Worm (Caenorhabditis elegans) whole organism, L1 larva: ENCODE results near the gene kdp-1.

Experiments
- C34B4.2 ChIP-seq: sonication (generic microtip); optimal IDR thresholded peaks from 2 replicates; lab custom pipeline; 2017; ENCODE audit warnings: mild to moderate bottlenecking, missing genetic modification characterization, missing compliant biosample characterization
- ama-1 ChIP-seq: fragments of 150-350 bp; optimal IDR thresholded peaks from 2 replicates; lab custom pipeline; 2014
- ceh-82 ChIP-seq, 3 experiments: fragments of 150-350 bp in 1 of 3; sonication (generic microtip) in 2 of 3; optimal IDR thresholded peaks; 2 replicates each; lab custom pipeline; 2014 to 2017; ENCODE audit warnings: missing biosample characterization in 3 of 3, missing genetic modification characterization in 3 of 3
- ceh-88 ChIP-seq: fragments of 200-800 bp; sonication (Bioruptor generic); IDR thresholded peaks from 2 replicates; pipeline ENCODE4 v1.3.6; 2022; ENCODE audit warnings: missing genetic modification characterization, missing compliant biosample characterization
- dpl-1 ChIP-seq, 3 experiments: fragments of 150-350 bp in 2 of 3; sonication (generic microtip) in 1 of 3; optimal IDR thresholded peaks; 2 replicates each; lab custom pipeline; 2014 to 2017; ENCODE audit warnings: missing biosample characterization in 3 of 3, missing genetic modification characterization in 3 of 3, missing genetic modification reagents in 3 of 3
- dsc-1 ChIP-seq: sonication (generic microtip); optimal IDR thresholded peaks from 2 replicates; lab custom pipeline; 2016; ENCODE audit warnings: mild to moderate bottlenecking, missing genetic modification characterization, missing compliant biosample characterization
- efl-1 ChIP-seq, 4 experiments: fragments of 150-350 bp; optimal IDR thresholded peaks in 3 of 4; peaks in 1 of 4; 1 replicate in 1 of 4; 2 replicates in 3 of 4; lab custom pipeline; 2014; ENCODE audit warnings: missing biosample characterization in 2 of 4, missing genetic modification characterization in 2 of 4, missing genetic modification reagents in 2 of 4
- efl-3 ChIP-seq: fragments of 200-800 bp; sonication (Bioruptor generic); optimal IDR thresholded peaks from 2 replicates; lab custom pipeline; 2018; ENCODE audit warnings: mild to moderate bottlenecking, missing genetic modification characterization, missing compliant biosample characterization
- egl-13 ChIP-seq: sonication (generic microtip); optimal IDR thresholded peaks from 2 replicates; lab custom pipeline; 2016; ENCODE audit warnings: missing genotype, missing genetic modification reagents, missing genetic modification characterization, missing compliant biosample characterization
- egl-27 ChIP-seq, 2 experiments: fragments of 150-350 bp in 1 of 2; sonication (generic microtip); optimal IDR thresholded peaks; 3 replicates each; lab custom pipeline; 2017 to 2018; ENCODE audit warnings: missing biosample characterization in 2 of 2, missing genetic modification characterization in 2 of 2, missing genetic modification reagents in 2 of 2
- elt-2 ChIP-seq: sonication (generic microtip); optimal IDR thresholded peaks from 2 replicates; lab custom pipeline; 2016; ENCODE audit warnings: missing genetic modification characterization, mild to moderate bottlenecking, inconsistent platforms, missing compliant biosample characterization, missing genetic modification reagents
- ets-5 ChIP-seq: fragments of 200-800 bp; sonication (Bioruptor generic); IDR thresholded peaks from 2 replicates; pipeline ENCODE4 v1.3.6; 2022; ENCODE audit warnings: missing genetic modification characterization, missing compliant biosample characterization
- fkh-4 ChIP-seq: sonication (generic microtip); optimal IDR thresholded peaks from 2 replicates; lab custom pipeline; 2016; ENCODE audit warnings: missing compliant biosample characterization, missing genetic modification characterization, borderline replicate concordance
- fkh-8 ChIP-seq: sonication (generic microtip); optimal IDR thresholded peaks from 2 replicates; lab custom pipeline; 2016; ENCODE audit warnings: mild to moderate bottlenecking, missing genetic modification characterization, missing compliant biosample characterization
- hlh-17 ChIP-seq: fragments of 200-800 bp; sonication (Bioruptor generic); optimal IDR thresholded peaks from 2 replicates; lab custom pipeline; 2018; ENCODE audit warnings: missing genetic modification characterization, mild to moderate bottlenecking, missing compliant biosample characterization, moderate library complexity, borderline replicate concordance
- hlh-4 ChIP-seq: sonication (generic microtip); optimal IDR thresholded peaks from 2 replicates; lab custom pipeline; 2016; ENCODE audit warnings: mild to moderate bottlenecking, missing genetic modification characterization, missing compliant biosample characterization
- irx-1 ChIP-seq: sonication (generic microtip); optimal IDR thresholded peaks from 2 replicates; lab custom pipeline; 2016; ENCODE audit warnings: missing genetic modification characterization, missing compliant biosample characterization
- isw-1 ChIP-seq: fragments of 200-800 bp; sonication (Bioruptor generic); IDR thresholded peaks from 2 replicates; pipeline ENCODE4 v1.3.6; 2022; ENCODE audit warnings: missing genetic modification characterization, missing compliant biosample characterization
- jun-1 ChIP-seq: fragments of 150-350 bp; optimal IDR thresholded peaks from 2 replicates; lab custom pipeline; 2014; ENCODE audit warnings: missing biosample characterization, missing genetic modification reagents, missing genetic modification characterization
- lin-14 ChIP-seq: fragments of 200-800 bp; sonication (Bioruptor generic); optimal IDR thresholded peaks from 2 replicates; lab custom pipeline; 2018; ENCODE audit warnings: mild to moderate bottlenecking, missing genetic modification characterization, moderate library complexity, missing compliant biosample characterization
- lin-35 ChIP-seq, 2 experiments: fragments of 150-350 bp; optimal IDR thresholded peaks; 2 replicates each; lab custom pipeline; 2014; ENCODE audit warnings: missing biosample characterization in 2 of 2, missing genetic modification characterization in 2 of 2, missing genetic modification reagents in 2 of 2
- lsy-2 ChIP-seq, 2 experiments: fragments of 150-350 bp; optimal IDR thresholded peaks; 2 replicates each; lab custom pipeline; 2014; ENCODE audit warnings: missing biosample characterization in 2 of 2, missing genetic modification characterization in 2 of 2
- mab-9 ChIP-seq: fragments of 200-800 bp; sonication (Bioruptor generic); IDR thresholded peaks from 2 replicates; pipeline ENCODE4 v1.3.6; 2022; ENCODE audit warnings: missing genetic modification reagents, missing genetic modification characterization, missing compliant biosample characterization
- mdl-1 ChIP-seq, 2 experiments: fragments of 150-350 bp; optimal IDR thresholded peaks; 2 replicates each; lab custom pipeline; 2014 to 2017; ENCODE audit warnings: missing biosample characterization in 2 of 2, missing genetic modification characterization in 2 of 2, inconsistent platforms in 1 of 2
- mef-2 ChIP-seq: fragments of 150-350 bp; optimal IDR thresholded peaks from 2 replicates; lab custom pipeline; 2014; ENCODE audit warnings: missing biosample characterization, missing genetic modification characterization
- mep-1 ChIP-seq: fragments of 150-350 bp; optimal IDR thresholded peaks from 2 replicates; lab custom pipeline; 2014; ENCODE audit warnings: missing biosample characterization, missing genetic modification characterization
- nhr-71 ChIP-seq: sonication (generic microtip); optimal IDR thresholded peaks from 2 replicates; lab custom pipeline; 2016; ENCODE audit warnings: mild to moderate bottlenecking, missing genetic modification characterization, moderate library complexity, missing compliant biosample characterization
- nhr-84 ChIP-seq: sonication (generic microtip); optimal IDR thresholded peaks from 2 replicates; lab custom pipeline; 2017; ENCODE audit warnings: missing biosample characterization, missing genetic modification characterization
- pag-3 ChIP-seq: sonication (generic microtip); optimal IDR thresholded peaks from 2 replicates; lab custom pipeline; 2017; ENCODE audit warnings: missing genetic modification characterization, mild to moderate bottlenecking, missing compliant biosample characterization, antibody characterized with exemption, borderline replicate concordance; ENCODE audit not compliant: insufficient read depth
- pqm-1 ChIP-seq: sonication (generic microtip); optimal IDR thresholded peaks from 3 replicates; lab custom pipeline; 2017; ENCODE audit warnings: missing biosample characterization, missing genetic modification characterization
- snpc-4 ChIP-seq: fragments of 150-350 bp; optimal IDR thresholded peaks from 2 replicates; lab custom pipeline; 2014; ENCODE audit warnings: missing biosample characterization, missing genetic modification characterization
- snu-23 ChIP-seq: sonication (generic microtip); optimal IDR thresholded peaks from 2 replicates; lab custom pipeline; 2016; ENCODE audit warnings: missing genetic modification characterization, missing compliant biosample characterization
- sox-4 ChIP-seq: sonication (generic microtip); optimal IDR thresholded peaks from 2 replicates; lab custom pipeline; 2016; ENCODE audit warnings: missing genetic modification characterization, missing compliant biosample characterization
- sptf-1 ChIP-seq: fragments of 150-350 bp; optimal IDR thresholded peaks from 2 replicates; lab custom pipeline; 2014; ENCODE audit warnings: missing biosample characterization, missing genetic modification characterization
- tbx-2 ChIP-seq: sonication (generic microtip); optimal IDR thresholded peaks from 2 replicates; lab custom pipeline; 2016; ENCODE audit warnings: missing genetic modification characterization, missing compliant biosample characterization
- tlp-1 ChIP-seq: fragments of 150-350 bp; optimal IDR thresholded peaks from 2 replicates; lab custom pipeline; 2014; ENCODE audit warnings: missing biosample characterization, missing genetic modification characterization
- unc-30 ChIP-seq: sonication (generic microtip); optimal IDR thresholded peaks from 2 replicates; lab custom pipeline; 2017; ENCODE audit warnings: missing biosample characterization, missing genetic modification characterization
- xbp-1 ChIP-seq: sonication (generic microtip); optimal IDR thresholded peaks from 2 replicates; lab custom pipeline; 2016; ENCODE audit warnings: missing genetic modification characterization, missing compliant biosample characterization
- ztf-11 ChIP-seq, 2 experiments: sonication (generic microtip); optimal IDR thresholded peaks; 2 replicates each; lab custom pipeline; 2016 to 2017; ENCODE audit warnings: missing genetic modification characterization in 2 of 2, missing biosample characterization in 1 of 2, missing compliant biosample characterization in 1 of 2
- ztf-4 ChIP-seq: fragments of 150-350 bp; optimal IDR thresholded peaks from 2 replicates; lab custom pipeline; 2014; ENCODE audit warnings: missing biosample characterization, missing genetic modification characterization

kdp-1 gene

ce11 chrIV:13311331-13312034 is 11.5 kb downstream of the kdp-1 start (continued):
- no peak for TF ChIP-seq ztf-11 (tag; optimal IDR thresholded peaks at IDR 0.05; lab: Kevin White, UChicago)
- no peak for TF ChIP-seq pag-3 (tag; lab: Kevin White, UChicago)
- TF ChIP-seq hlh-4 (tag; lab: Kevin White, UChicago), result no peak
- no peak for TF ChIP-seq dsc-1 (tag; lab: Kevin White, UChicago)
- peak; percentile 25 for TF ChIP-seq nhr-71 (tag; lab: Kevin White, UChicago)
- no peak for TF ChIP-seq ets-5
- TF ChIP-seq jun-1 (tag; lab: Kevin White, UChicago), result no peak
- no peak for TF ChIP-seq fkh-4 (tag; lab: Kevin White, UChicago)
- no peak for TF ChIP-seq ceh-88 (GFP tag; lab: Robert Waterston, UW)
- TF ChIP-seq mdl-1 (tag; optimal IDR thresholded peaks at IDR 0.05; lab: Kevin White, UChicago), result peak in 1 of 2 experiments; percentile 0
- TF ChIP-seq sptf-1 (tag; lab: Kevin White, UChicago), result no peak
- TF ChIP-seq isw-1 (GFP tag; lab: Robert Waterston, UW), result no peak
- no peak for TF ChIP-seq ceh-82 (tag; optimal IDR thresholded peaks at IDR 0.05; lab: Kevin White, UChicago)
- TF ChIP-seq tlp-1 (tag; lab: Kevin White, UChicago), result no peak
- no peak for TF ChIP-seq xbp-1
- no peak for TF ChIP-seq hlh-17 (GFP tag; lab: Kevin White, UChicago)
- no peak for TF ChIP-seq efl-3 (GFP tag; lab: Kevin White, UChicago)
- no peak for TF ChIP-seq pqm-1 (tag; lab: Kevin White, UChicago)
- no peak for TF ChIP-seq mab-9
- no peak for TF ChIP-seq egl-13 (tag; lab: Kevin White, UChicago)
- peak in 1 of 2 experiments; percentile 19 for TF ChIP-seq lsy-2 (tag; optimal IDR thresholded peaks at IDR 0.05; lab: Kevin White, UChicago)
- TF ChIP-seq nhr-84 (tag; lab: Kevin White, UChicago), result no peak
- no peak for TF ChIP-seq tbx-2 (tag; lab: Kevin White, UChicago)
- no peak for TF ChIP-seq mef-2 (tag; lab: Kevin White, UChicago)
- no peak for TF ChIP-seq C34B4.2
- TF ChIP-seq efl-1 (optimal IDR thresholded peaks at IDR 0.05; lab: Kevin White, UChicago), result peak; percentile 0 to 7
- no peak for TF ChIP-seq efl-1 (GFP tag; optimal IDR thresholded peaks at IDR 0.05 in 1 of 2; lab: Kevin White, UChicago)
- no peak for TF ChIP-seq elt-2 (tag; lab: Kevin White, UChicago)
- no peak for TF ChIP-seq irx-1 (tag; lab: Kevin White, UChicago)
- TF ChIP-seq sox-4 (tag; lab: Kevin White, UChicago), result no peak
- TF ChIP-seq dpl-1 (GFP tag; optimal IDR thresholded peaks at IDR 0.05; lab: Kevin White, UChicago), result no peak
- TF ChIP-seq unc-30, result no peak
- peak; percentile 19 for TF ChIP-seq snu-23 (GFP tag; lab: Kevin White, UChicago)
- no peak for TF ChIP-seq egl-27 (tag; optimal IDR thresholded peaks at IDR 0.05; lab: Kevin White, UChicago)
- no peak for TF ChIP-seq snpc-4
- no peak for TF ChIP-seq ztf-4 (tag; lab: Kevin White, UChicago)
- peak in 1 of 2 experiments; percentile 20 for TF ChIP-seq lin-35 (GFP tag; optimal IDR thresholded peaks at IDR 0.05; lab: Kevin White, UChicago)
- TF ChIP-seq ama-1, result no peak
- TF ChIP-seq fkh-8 (tag; lab: Kevin White, UChicago), result no peak

- peak; percentile 78 for TF ChIP-seq lin-14
- no peak for TF ChIP-seq mep-1 (tag; lab: Kevin White, UChicago)
These were observed 13.2 kb downstream of the kdp-1 start for ce11 chrIV:13313156-13313555.
